Fruit fly (Drosophila melanogaster) whole organism, pupa: Measurements from ENCODE around the gene scpr-A.

ENCODE experiments used
- CG10348 ChIP-seq: fragments of 200-800 bp; sonication (Bioruptor generic); IDR thresholded peaks from 2 replicates; pipeline ENCODE4 v1.3.6; 2022; ENCODE audit warnings: missing biosample characterization, missing genetic modification characterization
- CG12605 ChIP-seq: fragments of 200-800 bp; sonication (Bioruptor generic); IDR thresholded peaks from 2 replicates; pipeline ENCODE4 v1.3.6; 2022; ENCODE audit warnings: missing biosample characterization, missing genetic modification characterization
- CG13204 ChIP-seq: fragments of 200-800 bp; sonication (Bioruptor generic); optimal IDR thresholded peaks from 2 replicates; lab custom pipeline; 2018; ENCODE audit warnings: missing biosample characterization, mild to moderate bottlenecking, missing genetic modification characterization, moderate library complexity
- CG14655 ChIP-seq: fragments of 200-800 bp; sonication (Bioruptor generic); optimal IDR thresholded peaks from 3 replicates; lab custom pipeline; 2017; ENCODE audit warnings: mild to moderate bottlenecking, missing biosample characterization, missing genetic modification reagents, missing genetic modification characterization
- CG15710 ChIP-seq: fragments of 200-800 bp; sonication (Bioruptor generic); optimal IDR thresholded peaks from 2 replicates; lab custom pipeline; 2018; ENCODE audit warnings: missing biosample characterization, mild to moderate bottlenecking, missing genetic modification characterization, moderate library complexity
- CG17806 ChIP-seq: fragments of 200-800 bp; sonication (Bioruptor generic); optimal IDR thresholded peaks from 2 replicates; lab custom pipeline; 2018; ENCODE audit warnings: missing biosample characterization, mild to moderate bottlenecking, missing genetic modification characterization, moderate library complexity
- CG32121 ChIP-seq: fragments of 200-800 bp; sonication (Bioruptor generic); IDR thresholded peaks from 2 replicates; pipeline ENCODE4 v1.3.6; 2022; ENCODE audit warnings: missing biosample characterization, missing genetic modification characterization
- CG34367 ChIP-seq: fragments of 200-800 bp; sonication (Bioruptor generic); optimal IDR thresholded peaks from 2 replicates; lab custom pipeline; 2018; ENCODE audit warnings: missing biosample characterization, mild to moderate bottlenecking, missing genetic modification characterization
- CG4496 ChIP-seq: fragments of 200-800 bp; sonication (Bioruptor generic); IDR thresholded peaks from 3 replicates; pipeline ENCODE4 v1.3.6; 2022; ENCODE audit warnings: missing biosample characterization, missing genetic modification characterization
- CG8159 ChIP-seq: fragments of 200-800 bp; sonication (Bioruptor generic); optimal IDR thresholded peaks from 3 replicates; lab custom pipeline; 2018; ENCODE audit warnings: missing biosample characterization, mild to moderate bottlenecking, missing genetic modification characterization, moderate library complexity
- CG8301 ChIP-seq: fragments of 200-800 bp; sonication (Bioruptor generic); optimal IDR thresholded peaks from 2 replicates; lab custom pipeline; 2018; ENCODE audit warnings: missing biosample characterization, mild to moderate bottlenecking, missing genetic modification characterization
- CG9948 ChIP-seq: fragments of 200-800 bp; sonication (Bioruptor generic); optimal IDR thresholded peaks from 2 replicates; lab custom pipeline; 2018; ENCODE audit warnings: missing biosample characterization, mild to moderate bottlenecking, missing genetic modification characterization, moderate library complexity
- D1 ChIP-seq: fragments of 200-800 bp; sonication (Bioruptor generic); optimal IDR thresholded peaks from 2 replicates; lab custom pipeline; 2018; ENCODE audit warnings: missing biosample characterization, mild to moderate bottlenecking, missing genetic modification characterization, moderate library complexity
- EcR ChIP-seq: fragments of 200-800 bp; sonication (Bioruptor generic); optimal IDR thresholded peaks from 3 replicates; lab custom pipeline; 2019; ENCODE audit warnings: missing biosample characterization, missing genetic modification characterization, mild to moderate bottlenecking, moderate library complexity, missing genetic modification reagents
- Ets98B ChIP-seq: fragments of 200-800 bp; sonication (Bioruptor generic); IDR thresholded peaks from 2 replicates; pipeline ENCODE4 v1.3.6; 2022; ENCODE audit warnings: missing biosample characterization, missing genetic modification characterization
- Pif1A ChIP-seq: fragments of 200-800 bp; sonication (Bioruptor generic); optimal IDR thresholded peaks from 3 replicates; lab custom pipeline; 2016; ENCODE audit warnings: missing biosample characterization, missing genetic modification characterization
- Pif1B ChIP-seq: fragments of 200-800 bp; sonication (Bioruptor generic); optimal IDR thresholded peaks from 3 replicates; lab custom pipeline; 2016; ENCODE audit warnings: missing biosample characterization, missing genetic modification characterization
- Snoo ChIP-seq: fragments of 200-800 bp; sonication (Bioruptor generic); optimal IDR thresholded peaks from 3 replicates; lab custom pipeline; 2017; ENCODE audit warnings: missing biosample characterization, mild to moderate bottlenecking, missing genetic modification characterization, inconsistent platforms
- fd96Ca ChIP-seq: fragments of 200-800 bp; sonication (Bioruptor generic); IDR thresholded peaks from 3 replicates; pipeline ENCODE4 v1.3.6; 2022; ENCODE audit warnings: missing biosample characterization, missing genetic modification characterization
- gl ChIP-seq: fragments of 200-800 bp; sonication (Bioruptor generic); optimal IDR thresholded peaks from 2 replicates; lab custom pipeline; 2018; ENCODE audit warnings: missing biosample characterization, mild to moderate bottlenecking, missing genetic modification characterization
- rn ChIP-seq: fragments of 200-800 bp; sonication (Bioruptor generic); IDR thresholded peaks from 2 replicates; pipeline ENCODE4 v1.3.6; 2022; ENCODE audit warnings: missing biosample characterization, missing genetic modification characterization

The scpr-A gene

dm6 chr3R:11222587-11222986 lies 18.4 kb upstream of the scpr-A start:
- TF ChIP-seq EcR (GFP tag; lab: Kevin White, UChicago) (no peak), CG14655 (GFP tag; lab: Kevin White, UChicago) (no peak), CG15710 (tag; lab: Kevin White, UChicago) (no peak), Pif1A (GFP tag; lab: Kevin White, UChicago) (no peak), CG10348 (no peak), CG32121 (GFP tag; lab: Robert Waterston, UW) (no peak)

dm6 chr3R:11224478-11224877 lies 16.5 kb upstream of the scpr-A start:
- no peak for TF ChIP-seq CG12605 (GFP tag; lab: Robert Waterston, UW)
- no peak for TF ChIP-seq CG14655 (GFP tag; lab: Kevin White, UChicago)
- TF ChIP-seq Pif1B, result no peak
- no peak for TF ChIP-seq CG8159 (tag; lab: Kevin White, UChicago)
- TF ChIP-seq Pif1A (GFP tag; lab: Kevin White, UChicago), result no peak
- no peak for TF ChIP-seq CG15710 (tag; lab: Kevin White, UChicago)
- TF ChIP-seq CG8301, result no peak

dm6 chr3R:11225220-11225619 lies 15.8 kb upstream of the scpr-A start, which contains the start of gene scpr-C:
scpr-C (plus strand) TSS chr3R:11225520.
- TF ChIP-seq EcR (GFP tag; lab: Kevin White, UChicago) (no peak), Ets98B (GFP tag; lab: Robert Waterston, UW) (no peak), CG4496 (GFP tag; lab: Robert Waterston, UW) (no peak), D1 (tag; lab: Kevin White, UChicago) (no peak), CG12605 (GFP tag; lab: Robert Waterston, UW) (no peak), CG13204 (no peak), CG34367 (tag; lab: Kevin White, UChicago) (no peak), gl (tag; lab: Kevin White, UChicago) (no peak), CG10348 (no peak), CG32121 (GFP tag; lab: Robert Waterston, UW) (no peak), CG9948 (no peak), CG15710 (tag; lab: Kevin White, UChicago) (no peak), Snoo (no peak), rn (no peak), CG14655 (GFP tag; lab: Kevin White, UChicago) (no peak), CG8159 (tag; lab: Kevin White, UChicago) (no peak)

- TF ChIP-seq CG8301, result peak; percentile 96
- TF ChIP-seq gl (tag; lab: Kevin White, UChicago), result peak; percentile 90
- TF ChIP-seq CG15710 (tag; lab: Kevin White, UChicago), result peak; percentile 98
- TF ChIP-seq CG32121 (GFP tag; lab: Robert Waterston, UW), result peak; percentile 97
- TF ChIP-seq CG4496 (GFP tag; lab: Robert Waterston, UW), result peak; percentile 99
- TF ChIP-seq rn, result peak; percentile 95
- TF ChIP-seq EcR (GFP tag; lab: Kevin White, UChicago), result peak; percentile 42
- peak; percentile 98 for TF ChIP-seq Ets98B (GFP tag; lab: Robert Waterston, UW)
- TF ChIP-seq CG17806, result peak; percentile 95
- peak; percentile 98 for TF ChIP-seq CG8159 (tag; lab: Kevin White, UChicago)
- no peak for TF ChIP-seq CG13204
- peak; percentile 98 for TF ChIP-seq Snoo
- no peak for TF ChIP-seq D1 (tag; lab: Kevin White, UChicago)
- TF ChIP-seq Pif1A (GFP tag; lab: Kevin White, UChicago), result no peak
- TF ChIP-seq CG34367 (tag; lab: Kevin White, UChicago), result peak; percentile 97
- peak; percentile 95 for TF ChIP-seq CG9948
- TF ChIP-seq CG12605 (GFP tag; lab: Robert Waterston, UW), result peak; percentile 99
- peak; percentile 69; the same call in 2 of the 3 replicates for TF ChIP-seq fd96Ca (GFP tag; lab: Robert Waterston, UW)
- TF ChIP-seq CG14655 (GFP tag; lab: Kevin White, UChicago), result no peak
- peak; percentile 81 for TF ChIP-seq CG10348
- TF ChIP-seq Pif1B, result no peak
These were observed 14.5 kb upstream of the scpr-A start, which contains the start of gene CG17726 for dm6 chr3R:11226496-11226895. CG17726 (plus strand) TSS chr3R:11226762.

- no peak for TF ChIP-seq CG9948
- no peak for TF ChIP-seq CG14655 (GFP tag; lab: Kevin White, UChicago)
- no peak for TF ChIP-seq gl (tag; lab: Kevin White, UChicago)
- no peak for TF ChIP-seq fd96Ca (GFP tag; lab: Robert Waterston, UW)
- no peak for TF ChIP-seq CG8301
- TF ChIP-seq CG4496 (GFP tag; lab: Robert Waterston, UW), result no peak
These were observed 10.6 kb upstream of the scpr-A start, which contains the start of gene GCC88 for dm6 chr3R:11230392-11230791. GCC88 (minus strand) TSS chr3R:11230600.

dm6 chr3R:11231037-11231436 lies 9.9 kb upstream of the scpr-A start:
- TF ChIP-seq CG13204 (no peak), CG15710 (tag; lab: Kevin White, UChicago) (no peak), Snoo (no peak), gl (tag; lab: Kevin White, UChicago) (no peak), rn (no peak), D1 (tag; lab: Kevin White, UChicago) (no peak), CG8301 (no peak), CG9948 (no peak), CG34367 (tag; lab: Kevin White, UChicago) (no peak), CG14655 (GFP tag; lab: Kevin White, UChicago) (no peak), Ets98B (GFP tag; lab: Robert Waterston, UW) (no peak), Pif1B (no peak), CG10348 (no peak), CG4496 (GFP tag; lab: Robert Waterston, UW) (no peak), fd96Ca (GFP tag; lab: Robert Waterston, UW) (no peak), Pif1A (GFP tag; lab: Kevin White, UChicago) (no peak)
